Worm (Caenorhabditis elegans): ENCODE data around the gene fntb-1.

DNA sequence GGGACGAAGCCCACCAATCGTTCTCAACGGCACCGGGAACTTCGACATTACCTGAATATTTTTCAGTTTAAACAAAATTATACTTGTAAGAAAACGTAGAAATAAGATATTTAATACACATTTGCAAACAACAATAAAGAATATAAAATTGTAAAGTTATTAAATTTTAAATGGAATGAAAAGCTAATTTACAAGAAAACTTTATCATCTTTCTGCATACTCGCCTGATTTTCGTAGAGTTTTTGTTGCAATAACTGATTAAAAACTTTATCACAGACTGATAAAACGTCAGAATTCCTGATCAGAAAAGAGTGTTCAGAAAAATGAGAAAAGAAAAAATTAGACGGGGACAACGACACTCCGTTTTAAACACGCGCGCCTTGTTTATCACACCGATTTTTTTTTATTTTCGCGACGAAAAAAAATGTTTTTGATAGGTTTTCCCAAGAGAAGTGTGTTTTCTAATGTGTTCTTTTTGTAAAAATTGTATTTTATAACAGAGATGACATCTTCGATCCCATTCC, at the start of gene fntb-1, which contains the start of gene dlat-1:
- TF ChIP-seq ama-1 (optimal IDR thresholded peaks at IDR 0.05) (no peak), elt-2 (tag; optimal IDR thresholded peaks at IDR 0.05) (peak; percentile 89), pha-4 (tag; optimal IDR thresholded peaks at IDR 0.05) (no peak), ceh-31 (tag; optimal IDR thresholded peaks at IDR 0.05) (no peak), hlh-30 (tag; optimal IDR thresholded peaks at IDR 0.05; ENCODE audit: insufficient read depth) (no peak), unc-55 (GFP tag; optimal IDR thresholded peaks at IDR 0.05) (no peak), nhr-11 (tag; optimal IDR thresholded peaks at IDR 0.05) (no peak), Y22D7AL.16 (tag; optimal IDR thresholded peaks at IDR 0.05) (no peak), pag-3 (tag; optimal IDR thresholded peaks at IDR 0.05; ENCODE audit: borderline replicate concordance) (no peak), hlh-15 (tag; optimal IDR thresholded peaks at IDR 0.05) (no peak), hlh-8 (tag; optimal IDR thresholded peaks at IDR 0.05) (no peak)
